Fruit fly (Drosophila melanogaster) whole organism, adult: ENCODE measurements around the gene CG32206.

Experiments
- CG11617 ChIP-seq: fragments of 200-800 bp; sonication (Bioruptor generic); optimal IDR thresholded peaks from 2 replicates; lab custom pipeline; 2017; ENCODE audit warnings: mild to moderate bottlenecking, missing biosample characterization, missing genetic modification reagents, missing genetic modification characterization
- CG12768 ChIP-seq: fragments of 200-800 bp; sonication (Bioruptor generic); optimal IDR thresholded peaks from 2 replicates; lab custom pipeline; 2017; ENCODE audit warnings: missing biosample characterization, missing genetic modification characterization, mild to moderate bottlenecking, moderate library complexity, missing genetic modification reagents
- CG7101 ChIP-seq: fragments of 200-800 bp; sonication (Bioruptor generic); optimal IDR thresholded peaks from 2 replicates; lab custom pipeline; 2018; ENCODE audit warnings: missing biosample characterization, mild to moderate bottlenecking, missing genetic modification characterization, moderate library complexity
- Clk ChIP-seq: fragments of 200-800 bp; sonication (Bioruptor generic); optimal IDR thresholded peaks from 2 replicates; lab custom pipeline; 2017; ENCODE audit warnings: missing biosample characterization, missing genetic modification characterization
- Crg-1 ChIP-seq: fragments of 200-800 bp; sonication (Bioruptor generic); optimal IDR thresholded peaks from 2 replicates; lab custom pipeline; 2016; ENCODE audit warnings: missing biosample characterization, missing genetic modification characterization
- bab1 ChIP-seq: fragments of 200-800 bp; sonication (Bioruptor generic); optimal IDR thresholded peaks from 3 replicates; lab custom pipeline; 2019; ENCODE audit warnings: missing biosample characterization, mild to moderate bottlenecking, missing genetic modification characterization, moderate library complexity
- cic ChIP-seq: fragments of 200-800 bp; sonication (Bioruptor generic); optimal IDR thresholded peaks from 2 replicates; lab custom pipeline; 2017; ENCODE audit warnings: missing biosample characterization, mild to moderate bottlenecking, missing genetic modification characterization, moderate library complexity
- cnc ChIP-seq, 2 experiments: fragments of >200 bp; optimal IDR thresholded peaks; 2 replicates each; lab custom pipeline; 2017
- kay ChIP-seq: fragments of 200-800 bp; sonication (Bioruptor generic); peaks from one replicate; lab custom pipeline; 2016; ENCODE audit warnings: missing biosample characterization, missing genetic modification characterization, borderline replicate concordance
- ovo ChIP-seq: fragments of 200-800 bp; sonication (Bioruptor generic); optimal IDR thresholded peaks from 2 replicates; lab custom pipeline; 2016; ENCODE audit warnings: missing biosample characterization, missing genetic modification characterization
- tj ChIP-seq: fragments of 200-800 bp; sonication (Bioruptor generic); optimal IDR thresholded peaks from 3 replicates; lab custom pipeline; 2017; ENCODE audit warnings: missing biosample characterization, mild to moderate bottlenecking, missing genetic modification characterization, moderate library complexity

- TF ChIP-seq Clk (GFP tag; lab: Kevin White, UChicago) (no peak), cic (GFP tag; lab: Kevin White, UChicago) (no peak), tj (GFP tag; lab: Kevin White, UChicago) (no peak), CG12768 (GFP tag; lab: Kevin White, UChicago) (no peak), Crg-1 (GFP tag; lab: Kevin White, UChicago) (no peak), kay (GFP tag; lab: Kevin White, UChicago) (no peak), CG11617 (GFP tag; lab: Kevin White, UChicago) (no peak), cnc (optimal IDR thresholded peaks at IDR 0.05; lab: Kevin White, UChicago) (no peak), ovo (no peak), bab1 (no peak), CG7101 (no peak)
Observed at dm6 chr3L:19293178-19293741, 119.5 kb downstream of the CG32206 start.
